Worm (Caenorhabditis elegans) whole organism, L1 larva: Measurements from ENCODE around the gene ZK637.14.

Experiments used
- F16B12.6 ChIP-seq: fragments of 150-350 bp; optimal IDR thresholded peaks from 2 replicates; lab custom pipeline; 2014; ENCODE audit warnings: missing biosample characterization, missing genetic modification characterization
- Y116A8C.19 ChIP-seq: sonication (generic microtip); optimal IDR thresholded peaks from 2 replicates; lab custom pipeline; 2016; ENCODE audit warnings: missing compliant biosample characterization, missing genetic modification characterization, borderline replicate concordance
- aha-1 ChIP-seq: fragments of 150-350 bp; optimal IDR thresholded peaks from 2 replicates; lab custom pipeline; 2014; ENCODE audit warnings: missing biosample characterization, missing genetic modification characterization
- alr-1 ChIP-seq: fragments of 200-800 bp; sonication (Bioruptor generic); optimal IDR thresholded peaks from 2 replicates; lab custom pipeline; 2018; ENCODE audit warnings: borderline replicate concordance, mild to moderate bottlenecking, missing genetic modification characterization, missing compliant biosample characterization
- aly-2 ChIP-seq: fragments of 150-350 bp; optimal IDR thresholded peaks from 2 replicates; lab custom pipeline; 2014; ENCODE audit warnings: missing biosample characterization, missing genetic modification characterization
- ama-1 ChIP-seq: fragments of 150-350 bp; optimal IDR thresholded peaks from 2 replicates; lab custom pipeline; 2014
- blmp-1 ChIP-seq: fragments of 150-350 bp; optimal IDR thresholded peaks from 2 replicates; lab custom pipeline; 2014; ENCODE audit warnings: missing biosample characterization, missing genetic modification characterization
- ceh-63 ChIP-seq: fragments of 200-800 bp; sonication (Bioruptor generic); optimal IDR thresholded peaks from 2 replicates; lab custom pipeline; 2018; ENCODE audit warnings: mild to moderate bottlenecking, missing genetic modification characterization, missing compliant biosample characterization
- dpl-1 ChIP-seq, 3 experiments: fragments of 150-350 bp in 2 of 3; sonication (generic microtip) in 1 of 3; optimal IDR thresholded peaks; 2 replicates each; lab custom pipeline; 2014 to 2017; ENCODE audit warnings: missing biosample characterization in 3 of 3, missing genetic modification characterization in 3 of 3, missing genetic modification reagents in 3 of 3
- dsc-1 ChIP-seq: sonication (generic microtip); optimal IDR thresholded peaks from 2 replicates; lab custom pipeline; 2016; ENCODE audit warnings: mild to moderate bottlenecking, missing genetic modification characterization, missing compliant biosample characterization
- efl-1 ChIP-seq, 4 experiments: fragments of 150-350 bp; optimal IDR thresholded peaks in 3 of 4; peaks in 1 of 4; 1 replicate in 1 of 4; 2 replicates in 3 of 4; lab custom pipeline; 2014; ENCODE audit warnings: missing biosample characterization in 2 of 4, missing genetic modification characterization in 2 of 4, missing genetic modification reagents in 2 of 4
- elt-2 ChIP-seq: sonication (generic microtip); optimal IDR thresholded peaks from 2 replicates; lab custom pipeline; 2016; ENCODE audit warnings: missing genetic modification characterization, mild to moderate bottlenecking, inconsistent platforms, missing compliant biosample characterization, missing genetic modification reagents
- elt-3 ChIP-seq, 6 experiments: fragments of 150-350 bp in 1 of 6; sonication (generic microtip); optimal IDR thresholded peaks; 2 replicates each; lab custom pipeline; 2017 to 2018; ENCODE audit warnings: missing biosample characterization in 6 of 6, missing genetic modification characterization in 6 of 6, inconsistent platforms in 1 of 6
- ets-5 ChIP-seq: fragments of 200-800 bp; sonication (Bioruptor generic); IDR thresholded peaks from 2 replicates; pipeline ENCODE4 v1.3.6; 2022; ENCODE audit warnings: missing genetic modification characterization, missing compliant biosample characterization
- fkh-8 ChIP-seq: sonication (generic microtip); optimal IDR thresholded peaks from 2 replicates; lab custom pipeline; 2016; ENCODE audit warnings: mild to moderate bottlenecking, missing genetic modification characterization, missing compliant biosample characterization
- fos-1 ChIP-seq: fragments of 150-350 bp; optimal IDR thresholded peaks from 2 replicates; lab custom pipeline; 2014; ENCODE audit warnings: missing biosample characterization, missing genetic modification characterization
- hlh-4 ChIP-seq: sonication (generic microtip); optimal IDR thresholded peaks from 2 replicates; lab custom pipeline; 2016; ENCODE audit warnings: mild to moderate bottlenecking, missing genetic modification characterization, missing compliant biosample characterization
- hpl-2 ChIP-seq: fragments of 150-350 bp; optimal IDR thresholded peaks from 2 replicates; lab custom pipeline; 2014; ENCODE audit warnings: missing biosample characterization, missing genetic modification reagents, missing genetic modification characterization
- lin-13 ChIP-seq: fragments of 150-350 bp; optimal IDR thresholded peaks from 2 replicates; lab custom pipeline; 2014; ENCODE audit warnings: missing biosample characterization, missing genetic modification reagents, missing genetic modification characterization
- lin-14 ChIP-seq: fragments of 200-800 bp; sonication (Bioruptor generic); optimal IDR thresholded peaks from 2 replicates; lab custom pipeline; 2018; ENCODE audit warnings: mild to moderate bottlenecking, missing genetic modification characterization, moderate library complexity, missing compliant biosample characterization
- lin-35 ChIP-seq, 2 experiments: fragments of 150-350 bp; optimal IDR thresholded peaks; 2 replicates each; lab custom pipeline; 2014; ENCODE audit warnings: missing biosample characterization in 2 of 2, missing genetic modification characterization in 2 of 2, missing genetic modification reagents in 2 of 2
- lir-3 ChIP-seq: sonication (generic microtip); optimal IDR thresholded peaks from 2 replicates; lab custom pipeline; 2016; ENCODE audit warnings: mild to moderate bottlenecking, missing genetic modification characterization, moderate library complexity, missing compliant biosample characterization; ENCODE audit not compliant: poor library complexity
- lsy-2 ChIP-seq, 2 experiments: fragments of 150-350 bp; optimal IDR thresholded peaks; 2 replicates each; lab custom pipeline; 2014; ENCODE audit warnings: missing biosample characterization in 2 of 2, missing genetic modification characterization in 2 of 2
- mdl-1 ChIP-seq, 2 experiments: fragments of 150-350 bp; optimal IDR thresholded peaks; 2 replicates each; lab custom pipeline; 2014 to 2017; ENCODE audit warnings: missing biosample characterization in 2 of 2, missing genetic modification characterization in 2 of 2, inconsistent platforms in 1 of 2
- mep-1 ChIP-seq: fragments of 150-350 bp; optimal IDR thresholded peaks from 2 replicates; lab custom pipeline; 2014; ENCODE audit warnings: missing biosample characterization, missing genetic modification characterization
- nhr-12 ChIP-seq: sonication (generic microtip); optimal IDR thresholded peaks from 2 replicates; lab custom pipeline; 2017; ENCODE audit warnings: missing biosample characterization, missing genetic modification characterization
- nhr-19 ChIP-seq: fragments of 200-800 bp; sonication (Bioruptor generic); conservative IDR thresholded peaks from 2 replicates; pipeline ENCODE4 v1.3.6; 2022; ENCODE audit warnings: missing genetic modification characterization, missing compliant biosample characterization
- nhr-20 ChIP-seq: sonication (generic microtip); optimal IDR thresholded peaks from 2 replicates; lab custom pipeline; 2016; ENCODE audit warnings: mild to moderate bottlenecking, missing genetic modification characterization, missing compliant biosample characterization
- nhr-71 ChIP-seq: sonication (generic microtip); optimal IDR thresholded peaks from 2 replicates; lab custom pipeline; 2016; ENCODE audit warnings: mild to moderate bottlenecking, missing genetic modification characterization, moderate library complexity, missing compliant biosample characterization
- nhr-85 ChIP-seq: sonication (generic microtip); peaks from one replicate; lab custom pipeline; 2016; ENCODE audit warnings: missing genetic modification characterization, inconsistent platforms, missing compliant biosample characterization
- nhr-90 ChIP-seq: sonication (generic microtip); optimal IDR thresholded peaks from 2 replicates; lab custom pipeline; 2016; ENCODE audit warnings: mild to moderate bottlenecking, missing genetic modification characterization, missing compliant biosample characterization; ENCODE audit not compliant: poor library complexity
- pag-3 ChIP-seq: sonication (generic microtip); optimal IDR thresholded peaks from 2 replicates; lab custom pipeline; 2017; ENCODE audit warnings: missing genetic modification characterization, mild to moderate bottlenecking, missing compliant biosample characterization, antibody characterized with exemption, borderline replicate concordance; ENCODE audit not compliant: insufficient read depth
- pqm-1 ChIP-seq: sonication (generic microtip); optimal IDR thresholded peaks from 3 replicates; lab custom pipeline; 2017; ENCODE audit warnings: missing biosample characterization, missing genetic modification characterization
- skn-1 ChIP-seq: fragments of 150-350 bp; optimal IDR thresholded peaks from 2 replicates; lab custom pipeline; 2014; ENCODE audit warnings: missing biosample characterization, missing genetic modification characterization
- snu-23 ChIP-seq: sonication (generic microtip); optimal IDR thresholded peaks from 2 replicates; lab custom pipeline; 2016; ENCODE audit warnings: missing genetic modification characterization, missing compliant biosample characterization
- unc-130 ChIP-seq: fragments of 150-350 bp; optimal IDR thresholded peaks from 2 replicates; lab custom pipeline; 2017; ENCODE audit warnings: missing biosample characterization, missing genetic modification characterization, inconsistent platforms
- unc-30 ChIP-seq: sonication (generic microtip); optimal IDR thresholded peaks from 2 replicates; lab custom pipeline; 2017; ENCODE audit warnings: missing biosample characterization, missing genetic modification characterization
- unc-98 ChIP-seq: fragments of 200-800 bp; sonication (Bioruptor generic); IDR thresholded peaks from 2 replicates; pipeline ENCODE4 v1.3.6; 2022; ENCODE audit warnings: missing genetic modification characterization, missing compliant biosample characterization
- zip-4 ChIP-seq: fragments of 200-800 bp; sonication (Bioruptor generic); optimal IDR thresholded peaks from 2 replicates; lab custom pipeline; 2018; ENCODE audit warnings: mild to moderate bottlenecking, missing genetic modification characterization, moderate library complexity, missing compliant biosample characterization
- ztf-11 ChIP-seq, 2 experiments: sonication (generic microtip); optimal IDR thresholded peaks; 2 replicates each; lab custom pipeline; 2016 to 2017; ENCODE audit warnings: missing genetic modification characterization in 2 of 2, missing biosample characterization in 1 of 2, missing compliant biosample characterization in 1 of 2

Gene ZK637.14

ce11 chrIII:8869663-8870062, 19.3 kb downstream of the ZK637.14 start:
- no peak for TF ChIP-seq unc-30
- TF ChIP-seq ama-1 (lab: Kevin White, UChicago) = no peak
- no peak for TF ChIP-seq fkh-8
- no peak for TF ChIP-seq efl-1 (optimal IDR thresholded peaks at IDR 0.05; lab: Kevin White, UChicago)
- TF ChIP-seq efl-1 (GFP tag; optimal IDR thresholded peaks at IDR 0.05 in 1 of 2; lab: Kevin White, UChicago) = no peak
- TF ChIP-seq, all 84 proteins: peak for 0

ce11 chrIII:8867922-8868655, 20.9 kb downstream of the ZK637.14 start:
- TF ChIP-seq lin-13 (GFP tag; lab: Kevin White, UChicago) (no peak), ceh-63 (GFP tag; lab: Kevin White, UChicago) (no peak), F16B12.6 (tag; lab: Kevin White, UChicago) (no peak), ets-5 (GFP tag; lab: Robert Waterston, UW) (no peak), dpl-1 (GFP tag; optimal IDR thresholded peaks at IDR 0.05; lab: Kevin White, UChicago) (peak in 2 of 3 experiments; percentile 2 to 18), unc-98 (no peak), nhr-71 (peak; percentile 69), zip-4 (GFP tag; lab: Kevin White, UChicago) (peak; percentile 44), aha-1 (tag; lab: Kevin White, UChicago) (no peak), Y116A8C.19 (no peak), pag-3 (no peak), snu-23 (GFP tag; lab: Kevin White, UChicago) (peak; percentile 42), hpl-2 (peak; percentile 39), lin-35 (GFP tag; optimal IDR thresholded peaks at IDR 0.05; lab: Kevin White, UChicago) (peak in 1 of 2 experiments; percentile 70), lin-14 (GFP tag; lab: Kevin White, UChicago) (peak; percentile 74), elt-3 (tag; optimal IDR thresholded peaks at IDR 0.05; lab: Kevin White, UChicago) (peak in 5 of 6 experiments; percentile 57 to 90 (median 70)), dsc-1 (no peak), nhr-90 (tag; lab: Kevin White, UChicago) (peak; percentile 40), alr-1 (tag; lab: Kevin White, UChicago) (no peak), unc-130 (no peak), mep-1 (tag; lab: Kevin White, UChicago) (peak; percentile 6), lir-3 (tag; lab: Kevin White, UChicago) (peak; percentile 7), blmp-1 (tag; lab: Kevin White, UChicago) (peak; percentile 87), fos-1 (no peak), efl-1 (optimal IDR thresholded peaks at IDR 0.05; lab: Kevin White, UChicago) (no peak), efl-1 (GFP tag; optimal IDR thresholded peaks at IDR 0.05 in 1 of 2; lab: Kevin White, UChicago) (peak; percentile 5 to 86), hlh-4 (tag; lab: Kevin White, UChicago) (no peak), lsy-2 (tag; optimal IDR thresholded peaks at IDR 0.05; lab: Kevin White, UChicago) (peak; percentile 8 to 49), nhr-20 (peak; percentile 74), aly-2 (tag; lab: Kevin White, UChicago) (no peak), mdl-1 (tag; optimal IDR thresholded peaks at IDR 0.05; lab: Kevin White, UChicago) (peak in 1 of 2 experiments; percentile 6), skn-1 (peak; percentile 46), nhr-19 (GFP tag; lab: Robert Waterston, UW) (peak; percentile 24; the same call in 1 of the 2 replicates), nhr-85 (tag; lab: Kevin White, UChicago) (peak; percentile 82), pqm-1 (tag; lab: Kevin White, UChicago) (peak; percentile 77), elt-2 (peak; percentile 88), ztf-11 (tag; optimal IDR thresholded peaks at IDR 0.05; lab: Kevin White, UChicago) (no peak), nhr-12 (no peak)
